Worm (Caenorhabditis elegans) whole organism, mixed stage, embryonic: ENCODE measurements around the gene mbl-1.

Experiments
- blmp-1 ChIP-seq: fragments of 150-350 bp; optimal IDR thresholded peaks from 2 replicates; lab custom pipeline; 2014; ENCODE audit warnings: missing biosample characterization, missing genetic modification characterization
- ceh-39 ChIP-seq: fragments of 150-350 bp; optimal IDR thresholded peaks from 2 replicates; lab custom pipeline; 2014; ENCODE audit warnings: missing biosample characterization, missing genetic modification characterization
- ceh-43 ChIP-seq: fragments of 200-800 bp; sonication (Bioruptor generic); optimal IDR thresholded peaks from 2 replicates; lab custom pipeline; 2018; ENCODE audit warnings: mild to moderate bottlenecking, missing genetic modification characterization, moderate library complexity, missing compliant biosample characterization
- ceh-83 ChIP-seq: fragments of 200-800 bp; sonication (Bioruptor generic); optimal IDR thresholded peaks from 2 replicates; lab custom pipeline; 2018; ENCODE audit warnings: mild to moderate bottlenecking, missing genetic modification characterization, missing compliant biosample characterization
- ces-1 ChIP-seq: fragments of 150-350 bp; optimal IDR thresholded peaks from 2 replicates; lab custom pipeline; 2014; ENCODE audit warnings: missing biosample characterization, missing genetic modification reagents, missing genetic modification characterization
- cnd-1 ChIP-seq: fragments of 200-800 bp; sonication (Bioruptor generic); optimal IDR thresholded peaks from 2 replicates; lab custom pipeline; 2018; ENCODE audit warnings: mild to moderate bottlenecking, missing genetic modification characterization, missing compliant biosample characterization
- drap-1 ChIP-seq: fragments of 200-800 bp; sonication (Bioruptor generic); optimal IDR thresholded peaks from 3 replicates; lab custom pipeline; 2018; ENCODE audit warnings: mild to moderate bottlenecking, missing genetic modification characterization, missing compliant biosample characterization
- elt-1 ChIP-seq: sonication (generic microtip); optimal IDR thresholded peaks from 2 replicates; lab custom pipeline; 2017; ENCODE audit warnings: missing genetic modification characterization, mild to moderate bottlenecking, missing compliant biosample characterization, antibody characterized with exemption, moderate library complexity, borderline replicate concordance; ENCODE audit not compliant: insufficient read depth
- flh-1 ChIP-seq: fragments of 200-800 bp; sonication (Bioruptor generic); optimal IDR thresholded peaks from 2 replicates; lab custom pipeline; 2018; ENCODE audit warnings: mild to moderate bottlenecking, missing genetic modification characterization, moderate library complexity, missing compliant biosample characterization
- hlh-1 ChIP-seq: fragments of 150-350 bp; optimal IDR thresholded peaks from 2 replicates; lab custom pipeline; 2014; ENCODE audit warnings: missing biosample characterization, missing genetic modification reagents, missing genetic modification characterization
- lin-13 ChIP-seq: fragments of 150-350 bp; optimal IDR thresholded peaks from 2 replicates; lab custom pipeline; 2014; ENCODE audit warnings: missing biosample characterization, missing genetic modification characterization
- lin-32 ChIP-seq: fragments of 200-800 bp; sonication (Bioruptor generic); optimal IDR thresholded peaks from 2 replicates; lab custom pipeline; 2018; ENCODE audit warnings: mild to moderate bottlenecking, missing genetic modification characterization, missing compliant biosample characterization
- lsy-2 ChIP-seq: fragments of 150-350 bp; optimal IDR thresholded peaks from 2 replicates; lab custom pipeline; 2014; ENCODE audit warnings: missing biosample characterization, missing genetic modification characterization
- mab-5 ChIP-seq: fragments of 150-350 bp; optimal IDR thresholded peaks from 2 replicates; lab custom pipeline; 2014; ENCODE audit warnings: missing biosample characterization, missing genetic modification characterization
- mep-1 ChIP-seq: fragments of 150-350 bp; optimal IDR thresholded peaks from 2 replicates; lab custom pipeline; 2017; ENCODE audit warnings: missing biosample characterization, missing genetic modification reagents, missing genetic modification characterization, inconsistent platforms
- mls-2 ChIP-seq: sonication (generic microtip); optimal IDR thresholded peaks from 2 replicates; lab custom pipeline; 2016; ENCODE audit warnings: mild to moderate bottlenecking, missing genetic modification characterization, moderate library complexity, missing compliant biosample characterization
- nhr-12 ChIP-seq: fragments of 150-350 bp; optimal IDR thresholded peaks from 2 replicates; lab custom pipeline; 2014; ENCODE audit warnings: missing biosample characterization, missing genetic modification characterization
- nhr-2 ChIP-seq: fragments of 150-350 bp; optimal IDR thresholded peaks from 2 replicates; lab custom pipeline; 2014; ENCODE audit warnings: missing biosample characterization, missing genetic modification characterization
- nhr-237 ChIP-seq: fragments of 150-350 bp; optimal IDR thresholded peaks from 2 replicates; lab custom pipeline; 2014; ENCODE audit warnings: missing biosample characterization, missing genetic modification characterization
- nhr-28 ChIP-seq: fragments of 150-350 bp; optimal IDR thresholded peaks from 2 replicates; lab custom pipeline; 2014; ENCODE audit warnings: missing biosample characterization, missing genetic modification characterization
- nhr-76 ChIP-seq: sonication (generic microtip); optimal IDR thresholded peaks from 2 replicates; lab custom pipeline; 2017; ENCODE audit warnings: missing biosample characterization, missing genetic modification characterization
- pha-4 ChIP-seq: fragments of 150-350 bp; optimal IDR thresholded peaks from 2 replicates; lab custom pipeline; 2018; ENCODE audit warnings: missing biosample characterization, missing genetic modification reagents, missing genetic modification characterization
- sem-2 ChIP-seq: fragments of 200-800 bp; sonication (Bioruptor generic); optimal IDR thresholded peaks from 2 replicates; lab custom pipeline; 2018; ENCODE audit warnings: mild to moderate bottlenecking, missing genetic modification characterization, missing compliant biosample characterization
- snpc-4 ChIP-seq: fragments of 150-350 bp; optimal IDR thresholded peaks from 2 replicates; lab custom pipeline; 2014; ENCODE audit warnings: missing biosample characterization, missing genetic modification characterization
- sptf-1 ChIP-seq: sonication (generic microtip); optimal IDR thresholded peaks from 2 replicates; lab custom pipeline; 2017; ENCODE audit warnings: mild to moderate bottlenecking, missing genetic modification characterization, moderate library complexity, missing compliant biosample characterization
- unc-62 ChIP-seq: fragments of 150-350 bp; optimal IDR thresholded peaks from 2 replicates; lab custom pipeline; 2014; ENCODE audit warnings: missing biosample characterization, missing genetic modification reagents, missing genetic modification characterization
- zip-8 ChIP-seq: fragments of 150-350 bp; optimal IDR thresholded peaks from 2 replicates; lab custom pipeline; 2014; ENCODE audit warnings: missing biosample characterization, missing genetic modification characterization
- ztf-11 ChIP-seq: fragments of 150-350 bp; optimal IDR thresholded peaks from 2 replicates; lab custom pipeline; 2014; ENCODE audit warnings: missing biosample characterization, missing genetic modification characterization

mbl-1 gene

ce11 chrX:16962640-16963039, 15.8 kb upstream of the mbl-1 start:
- TF ChIP-seq ces-1 (peak; percentile 68), elt-1 (tag; lab: Kevin White, UChicago) (no peak), lin-32 (GFP tag; lab: Kevin White, UChicago) (no peak), mls-2 (tag; lab: Kevin White, UChicago) (no peak), mep-1 (no peak), nhr-12 (tag; lab: Kevin White, UChicago) (no peak), nhr-2 (tag; lab: Kevin White, UChicago) (no peak), ztf-11 (no peak)

- TF ChIP-seq nhr-12 (tag; lab: Kevin White, UChicago) (no peak), mab-5 (no peak), ceh-39 (tag; lab: Kevin White, UChicago) (no peak)
Measured at ce11 chrX:16963519-16963971, 14.9 kb upstream of the mbl-1 start, which contains the start of the genes F52G3.1 and F52G3.7. Gene F52G3.1 (plus strand): TSS chrX:16963871. Gene F52G3.7 (plus strand): TSS chrX:16963921.

ce11 chrX:16965888-16966287, 12.5 kb upstream of the mbl-1 start:
- no peak for TF ChIP-seq lin-13 (tag; lab: Kevin White, UChicago)
- no peak for TF ChIP-seq nhr-12 (tag; lab: Kevin White, UChicago)

ce11 chrX:16967813-16968212, 10.6 kb upstream of the mbl-1 start:
- TF ChIP-seq ceh-83 (GFP tag; lab: Kevin White, UChicago) (peak; percentile 34), nhr-76 (no peak)

ce11 chrX:16976043-16976442, 2.4 kb upstream of the mbl-1 start, which contains the start of gene F52G3.5:
Gene F52G3.5 (minus strand): TSS chrX:16976143.
- TF ChIP-seq ceh-43 (no peak), blmp-1 (tag; lab: Kevin White, UChicago) (no peak), ces-1 (no peak), lin-13 (tag; lab: Kevin White, UChicago) (no peak), hlh-1 (tag; lab: Kevin White, UChicago) (no peak), lsy-2 (tag; lab: Kevin White, UChicago) (no peak), mep-1 (no peak), flh-1 (GFP tag; lab: Kevin White, UChicago) (no peak), drap-1 (no peak), nhr-2 (tag; lab: Kevin White, UChicago) (no peak), nhr-28 (tag; lab: Kevin White, UChicago) (no peak), ceh-39 (tag; lab: Kevin White, UChicago) (no peak), nhr-237 (tag; lab: Kevin White, UChicago) (no peak), zip-8 (tag; lab: Kevin White, UChicago) (no peak), snpc-4 (tag; lab: Kevin White, UChicago) (no peak)

- TF ChIP-seq sptf-1 (tag; lab: Kevin White, UChicago) (no peak), unc-62 (peak; percentile 34), flh-1 (GFP tag; lab: Kevin White, UChicago) (no peak), lin-32 (GFP tag; lab: Kevin White, UChicago) (peak; percentile 69), cnd-1 (tag; lab: Kevin White, UChicago) (peak; percentile 54), nhr-2 (tag; lab: Kevin White, UChicago) (peak; percentile 2), sem-2 (GFP tag; lab: Kevin White, UChicago) (no peak)
Measured at ce11 chrX:16988367-16988766, 10.0 kb downstream of the mbl-1 start.

ce11 chrX:16991437-16991836, 13.0 kb downstream of the mbl-1 start:
- TF ChIP-seq ztf-11 (no peak), blmp-1 (tag; lab: Kevin White, UChicago) (no peak), pha-4 (no peak), nhr-237 (tag; lab: Kevin White, UChicago) (peak; percentile 10), ces-1 (peak; percentile 100), sem-2 (GFP tag; lab: Kevin White, UChicago) (no peak), sptf-1 (tag; lab: Kevin White, UChicago) (no peak)
